Fruit fly (Drosophila melanogaster) whole organism, embryonic: ENCODE measurements around the gene CG6163.
A peak's percentile ranks its signal among the peaks of the same experiment; 100 is the strongest.

Source experiments
- Bteb2 ChIP-seq: fragments of 200-800 bp; sonication (Bioruptor generic); optimal IDR thresholded peaks from 2 replicates; lab custom pipeline; 2016; ENCODE audit warnings: missing biosample characterization, missing genetic modification characterization
- C15 ChIP-seq: fragments of 200-800 bp; sonication (Bioruptor generic); IDR thresholded peaks from 3 replicates; pipeline ENCODE4 v1.3.6; 2022; ENCODE audit warnings: missing biosample characterization, missing genetic modification characterization
- CG10543 ChIP-seq: fragments of 200-800 bp; sonication (Bioruptor generic); optimal IDR thresholded peaks from 3 replicates; lab custom pipeline; 2017; ENCODE audit warnings: missing biosample characterization, mild to moderate bottlenecking, missing genetic modification characterization, moderate library complexity
- CG11504 ChIP-seq: fragments of 200-800 bp; sonication (Bioruptor generic); optimal IDR thresholded peaks from 3 replicates; lab custom pipeline; 2019; ENCODE audit warnings: missing biosample characterization, mild to moderate bottlenecking, missing genetic modification characterization, moderate library complexity
- CG15514 ChIP-seq: fragments of 200-800 bp; sonication (Bioruptor generic); optimal IDR thresholded peaks from 3 replicates; lab custom pipeline; 2017; ENCODE audit warnings: missing biosample characterization, missing genetic modification characterization, mild to moderate bottlenecking, moderate library complexity, missing genetic modification reagents
- CG17359 ChIP-seq: fragments of 200-800 bp; sonication (Bioruptor generic); optimal IDR thresholded peaks from 3 replicates; lab custom pipeline; 2018; ENCODE audit warnings: missing biosample characterization, mild to moderate bottlenecking, missing genetic modification characterization, moderate library complexity
- CG17361 ChIP-seq: fragments of 200-800 bp; sonication (Bioruptor generic); IDR thresholded peaks from 3 replicates; pipeline ENCODE4 v1.3.6; 2022; ENCODE audit warnings: missing biosample characterization, missing genetic modification characterization
- CG2202 ChIP-seq: fragments of 200-800 bp; sonication (Bioruptor generic); optimal IDR thresholded peaks from 2 replicates; lab custom pipeline; 2018; ENCODE audit warnings: missing biosample characterization, mild to moderate bottlenecking, missing genetic modification characterization
- CG2678 ChIP-seq: fragments of 200-800 bp; sonication (Bioruptor generic); optimal IDR thresholded peaks from 3 replicates; lab custom pipeline; 2019; ENCODE audit warnings: missing biosample characterization, mild to moderate bottlenecking, missing genetic modification characterization, moderate library complexity
- CG30020 ChIP-seq: fragments of 200-800 bp; optimal IDR thresholded peaks from 2 replicates; lab custom pipeline; 2019; ENCODE audit warnings: missing biosample characterization, mild to moderate bottlenecking, missing genetic modification characterization, moderate library complexity
- CG31365 ChIP-seq: fragments of 200-800 bp; sonication (Bioruptor generic); optimal IDR thresholded peaks from 2 replicates; lab custom pipeline; 2018; ENCODE audit warnings: missing biosample characterization, mild to moderate bottlenecking, missing genetic modification characterization
- CG3163 ChIP-seq: fragments of 200-800 bp; sonication (Bioruptor generic); optimal IDR thresholded peaks from 3 replicates; lab custom pipeline; 2016; ENCODE audit warnings: missing biosample characterization, missing genetic modification characterization
- CG43689 ChIP-seq: fragments of 200-800 bp; sonication (Bioruptor generic); IDR thresholded peaks from 2 replicates; pipeline ENCODE4 v1.3.6; 2022; ENCODE audit warnings: missing biosample characterization, missing genetic modification characterization
- CG4404 ChIP-seq: fragments of 200-800 bp; sonication (Bioruptor generic); IDR thresholded peaks from 2 replicates; pipeline ENCODE4 v1.3.6; 2022; ENCODE audit warnings: missing biosample characterization, missing genetic modification characterization
- CG4730 ChIP-seq: fragments of 200-800 bp; sonication (Bioruptor generic); IDR thresholded peaks from 2 replicates; pipeline ENCODE4 v1.3.6; 2022; ENCODE audit warnings: missing biosample characterization, missing genetic modification characterization
- CG9727 ChIP-seq: fragments of 200-800 bp; sonication (Bioruptor generic); optimal IDR thresholded peaks from 3 replicates; lab custom pipeline; 2017; ENCODE audit warnings: missing biosample characterization, mild to moderate bottlenecking, missing genetic modification characterization
- D ChIP-seq, 2 experiments: fragments of 200-800 bp in 1 of 2; fragments of >200 bp in 1 of 2; sonication (Bioruptor generic) in 1 of 2; optimal IDR thresholded peaks; 2 replicates in 1 of 2; 3 replicates in 1 of 2; lab custom pipeline; 2017; ENCODE audit warnings: mild to moderate bottlenecking in 1 of 2, missing biosample characterization in 1 of 2, missing genetic modification characterization in 1 of 2, missing genetic modification reagents in 1 of 2
- E2f1 ChIP-seq: fragments of 200-800 bp; sonication (Bioruptor generic); IDR thresholded peaks from 2 replicates; pipeline ENCODE4 v1.3.6; 2022; ENCODE audit warnings: missing biosample characterization, missing genetic modification characterization
- ERR ChIP-seq: fragments of 200-800 bp; sonication (Bioruptor generic); optimal IDR thresholded peaks from 2 replicates; lab custom pipeline; 2016; ENCODE audit warnings: missing biosample characterization, missing genetic modification characterization
- Fer1 ChIP-seq: fragments of 200-800 bp; sonication (Bioruptor generic); optimal IDR thresholded peaks from 2 replicates; lab custom pipeline; 2017; ENCODE audit warnings: missing biosample characterization, mild to moderate bottlenecking, missing genetic modification characterization
- Fer3 ChIP-seq: fragments of 200-800 bp; sonication (Bioruptor generic); optimal IDR thresholded peaks from 2 replicates; lab custom pipeline; 2018; ENCODE audit warnings: missing biosample characterization, mild to moderate bottlenecking, missing genetic modification characterization, moderate library complexity
- Gug ChIP-seq: fragments of 200-800 bp; sonication (Bioruptor generic); IDR thresholded peaks from 4 replicates; pipeline ENCODE4 v1.3.6; 2022; ENCODE audit warnings: missing biosample characterization, missing genetic modification characterization
- HLH54F ChIP-seq: fragments of 200-800 bp; sonication (Bioruptor generic); optimal IDR thresholded peaks from 3 replicates; lab custom pipeline; 2016; ENCODE audit warnings: missing biosample characterization, missing genetic modification characterization
- Hmx ChIP-seq: fragments of 200-800 bp; sonication (Bioruptor generic); optimal IDR thresholded peaks from 2 replicates; lab custom pipeline; 2016; ENCODE audit warnings: missing biosample characterization, missing genetic modification characterization
- Hr78 ChIP-seq, 2 experiments: fragments of 200-800 bp in 1 of 2; fragments of >200 bp in 1 of 2; sonication (Bioruptor generic) in 1 of 2; optimal IDR thresholded peaks; 2 replicates each; lab custom pipeline; 2017 to 2019; ENCODE audit warnings: missing biosample characterization in 2 of 2, missing genetic modification characterization in 2 of 2, mild to moderate bottlenecking in 1 of 2, moderate library complexity in 1 of 2
- MESR4 ChIP-seq: fragments of 200-800 bp; sonication (Bioruptor generic); optimal IDR thresholded peaks from 2 replicates; lab custom pipeline; 2018; ENCODE audit warnings: missing biosample characterization, mild to moderate bottlenecking, missing genetic modification characterization, moderate library complexity
- Med ChIP-seq: fragments of 200-800 bp; sonication (Bioruptor generic); peaks from one replicate; lab custom pipeline; 2016; ENCODE audit warnings: missing biosample characterization, missing genetic modification characterization, mild to moderate bottlenecking, inconsistent platforms, moderate library complexity
- Nf-YA ChIP-seq: fragments of 200-800 bp; sonication (Bioruptor generic); IDR thresholded peaks from 2 replicates; pipeline ENCODE4 v1.3.6; 2022; ENCODE audit warnings: missing biosample characterization, missing genetic modification characterization
- Ravus ChIP-seq: fragments of 200-800 bp; sonication (Bioruptor generic); IDR thresholded peaks from 2 replicates; pipeline ENCODE4 v1.3.6; 2022; ENCODE audit warnings: missing biosample characterization, missing genetic modification characterization
- Rx ChIP-seq: fragments of 200-800 bp; sonication (Bioruptor generic); IDR thresholded peaks from 2 replicates; pipeline ENCODE4 v1.3.6; 2022; ENCODE audit warnings: missing biosample characterization, missing genetic modification characterization
- Sox102F ChIP-seq: fragments of 200-800 bp; sonication (Bioruptor generic); optimal IDR thresholded peaks from 2 replicates; lab custom pipeline; 2018; ENCODE audit warnings: missing biosample characterization, mild to moderate bottlenecking, missing genetic modification characterization, moderate library complexity
- Spps ChIP-seq: fragments of 200-800 bp; sonication (Bioruptor generic); optimal IDR thresholded peaks from 2 replicates; lab custom pipeline; 2018; ENCODE audit warnings: missing biosample characterization, mild to moderate bottlenecking, missing genetic modification characterization
- ato ChIP-seq: fragments of 200-800 bp; sonication (Bioruptor generic); IDR thresholded peaks from 2 replicates; pipeline ENCODE4 v1.3.6; 2022; ENCODE audit warnings: missing biosample characterization, missing genetic modification characterization; ENCODE audit not compliant: partially characterized antibody
- az2 ChIP-seq: fragments of 200-800 bp; sonication (Bioruptor generic); optimal IDR thresholded peaks from 3 replicates; lab custom pipeline; 2016; ENCODE audit warnings: missing biosample characterization, missing genetic modification characterization
- cad ChIP-seq: fragments of >200 bp; optimal IDR thresholded peaks from 2 replicates; lab custom pipeline; 2017; ENCODE audit warnings: missing biosample characterization, missing genetic modification characterization
- dati ChIP-seq: fragments of 200-800 bp; sonication (Bioruptor generic); IDR thresholded peaks from 2 replicates; pipeline ENCODE4 v1.3.6; 2022; ENCODE audit warnings: missing biosample characterization, missing genetic modification characterization
- gsb ChIP-seq: fragments of 200-800 bp; sonication (Bioruptor generic); IDR thresholded peaks from 2 replicates; pipeline ENCODE4 v1.3.6; 2022; ENCODE audit warnings: missing biosample characterization, missing genetic modification characterization
- hth ChIP-seq: fragments of >200 bp; optimal IDR thresholded peaks from 2 replicates; lab custom pipeline; 2017; ENCODE audit warnings: inconsistent platforms
- lola ChIP-seq, 3 experiments: fragments of >200 bp in 2 of 3; fragments of 200-800 bp in 1 of 3; sonication (Bioruptor generic) in 1 of 3; optimal IDR thresholded peaks; 2 replicates each; lab custom pipeline; 2017 to 2019; ENCODE audit warnings: missing biosample characterization in 3 of 3, missing genetic modification characterization in 3 of 3, mild to moderate bottlenecking in 1 of 3, moderate library complexity in 1 of 3
- mirr ChIP-seq: fragments of 200-800 bp; sonication (Bioruptor generic); optimal IDR thresholded peaks from 3 replicates; lab custom pipeline; 2018; ENCODE audit warnings: missing biosample characterization, mild to moderate bottlenecking, missing genetic modification characterization
- pfk ChIP-seq: fragments of 200-800 bp; sonication (Bioruptor generic); optimal IDR thresholded peaks from 2 replicates; lab custom pipeline; 2018; ENCODE audit warnings: missing biosample characterization, mild to moderate bottlenecking, missing genetic modification characterization, moderate library complexity
- sens-2 ChIP-seq: fragments of 200-800 bp; sonication (Bioruptor generic); IDR thresholded peaks from 2 replicates; pipeline ENCODE4 v1.3.6; 2022; ENCODE audit warnings: missing biosample characterization, missing genetic modification characterization
- sima ChIP-seq: fragments of 200-800 bp; sonication (Bioruptor generic); optimal IDR thresholded peaks from 2 replicates; lab custom pipeline; 2016; ENCODE audit warnings: missing biosample characterization, missing genetic modification characterization
- so ChIP-seq: fragments of 200-800 bp; sonication (Bioruptor generic); IDR thresholded peaks from 3 replicates; pipeline ENCODE4 v1.3.6; 2022; ENCODE audit warnings: missing biosample characterization, missing genetic modification characterization
- sug ChIP-seq: fragments of 200-800 bp; optimal IDR thresholded peaks from 2 replicates; lab custom pipeline; 2019; ENCODE audit warnings: missing biosample characterization, mild to moderate bottlenecking, missing genetic modification characterization, moderate library complexity
- tap ChIP-seq: fragments of 200-800 bp; optimal IDR thresholded peaks from 3 replicates; lab custom pipeline; 2019; ENCODE audit warnings: missing biosample characterization, mild to moderate bottlenecking, missing genetic modification characterization, moderate library complexity
- tio ChIP-seq: fragments of 200-800 bp; sonication (Bioruptor generic); optimal IDR thresholded peaks from 2 replicates; lab custom pipeline; 2017; ENCODE audit warnings: missing biosample characterization, missing genetic modification characterization, inconsistent platforms
- tna ChIP-seq: fragments of 200-800 bp; sonication (Bioruptor generic); IDR thresholded peaks from 2 replicates; pipeline ENCODE4 v1.3.6; 2022; ENCODE audit warnings: missing biosample characterization, missing genetic modification characterization; ENCODE audit not compliant: partially characterized antibody
- z ChIP-seq: fragments of 200-800 bp; sonication (Bioruptor generic); IDR thresholded peaks from 3 replicates; pipeline ENCODE4 v1.3.6; 2022; ENCODE audit warnings: missing biosample characterization, missing genetic modification characterization

Gene CG6163

DNA sequence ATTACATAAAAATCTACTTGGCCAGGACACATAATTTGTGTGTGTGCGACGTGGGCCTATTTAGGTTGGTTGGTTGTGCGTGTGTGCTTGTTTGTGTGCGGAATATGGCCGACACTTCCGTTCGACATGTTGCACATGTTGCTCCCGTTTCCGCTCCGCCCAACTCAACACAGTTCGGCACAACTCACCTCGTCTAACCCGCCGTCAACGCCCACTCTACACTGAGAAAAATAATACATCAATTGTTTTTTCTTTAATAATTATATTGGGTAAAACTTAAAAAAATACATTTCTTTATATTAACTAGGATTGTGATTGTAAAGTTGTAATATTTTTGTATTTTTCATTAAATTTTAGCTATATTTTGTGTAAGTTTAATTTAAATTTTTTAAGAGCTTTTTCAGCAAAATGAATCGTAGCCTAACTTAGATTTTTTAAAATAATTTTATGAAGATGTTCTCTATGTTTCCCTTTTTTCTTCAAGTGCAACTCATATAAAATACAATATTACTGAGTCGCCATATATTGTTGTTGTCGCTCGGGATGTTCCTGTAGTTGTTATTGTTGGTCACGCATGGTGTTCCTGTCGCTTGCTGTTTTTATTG lies 33.9 kb upstream of the CG6163 start (continued):
- no peak for TF ChIP-seq tna (GFP tag; lab: Robert Waterston, UW)
- TF ChIP-seq CG30020 (tag; lab: Kevin White, UChicago) = no peak
- TF ChIP-seq CG17361 = peak; percentile 79
- TF ChIP-seq Hr78 (GFP tag; optimal IDR thresholded peaks at IDR 0.05; lab: Kevin White, UChicago) = peak in 1 of 2 experiments; percentile 21
- no peak for TF ChIP-seq z (GFP tag; lab: Robert Waterston, UW)
- TF ChIP-seq CG2202 (tag; lab: Kevin White, UChicago) = no peak
- no peak for TF ChIP-seq Bteb2 (GFP tag; lab: Kevin White, UChicago)
- peak; percentile 51 for TF ChIP-seq Fer1
- TF ChIP-seq CG3163 (GFP tag; lab: Kevin White, UChicago) = no peak
- TF ChIP-seq D (optimal IDR thresholded peaks at IDR 0.05; lab: Kevin White, UChicago) = no peak
- peak; percentile 59 for TF ChIP-seq D (GFP tag; optimal IDR thresholded peaks at IDR 0.05; lab: Kevin White, UChicago)
- TF ChIP-seq CG4730 (GFP tag; lab: Robert Waterston, UW) = 0 out of 2 replicates have a peak, but pooled peaks have one; percentile 17
- peak in 1 of 3 experiments; percentile 65 for TF ChIP-seq lola (GFP tag; optimal IDR thresholded peaks at IDR 0.05; lab: Kevin White, UChicago)
- TF ChIP-seq MESR4 (GFP tag; lab: Kevin White, UChicago) = no peak
- peak; percentile 28; the same call in 1 of the 2 replicates for TF ChIP-seq E2f1 (GFP tag; lab: Robert Waterston, UW)
- TF ChIP-seq sug (tag; lab: Kevin White, UChicago) = no peak
- TF ChIP-seq sima = no peak
- TF ChIP-seq CG17359 (tag; lab: Kevin White, UChicago) = peak; percentile 56
- TF ChIP-seq so = peak; percentile 28; the same call in 1 of the 3 replicates
- TF ChIP-seq Ravus (GFP tag; lab: Robert Waterston, UW) = no peak
- TF ChIP-seq Spps (tag; lab: Kevin White, UChicago) = peak; percentile 36
- TF ChIP-seq tap = peak; percentile 1
- TF ChIP-seq Sox102F (GFP tag; lab: Kevin White, UChicago) = peak; percentile 67
- TF ChIP-seq CG10543 (GFP tag; lab: Kevin White, UChicago) = no peak
- no peak for TF ChIP-seq gsb

dm6 chr3L:11397093-11397592 lies 32.5 kb upstream of the CG6163 start, which contains the start of gene CG44362:
Gene CG44362, plus strand, starts transcription at chr3L:11397542.
- peak; percentile 22 for TF ChIP-seq CG9727 (GFP tag; lab: Kevin White, UChicago)
- no peak for TF ChIP-seq sens-2 (GFP tag; lab: Robert Waterston, UW)
- TF ChIP-seq tio (GFP tag; lab: Kevin White, UChicago) = no peak
- no peak for TF ChIP-seq CG31365 (tag; lab: Kevin White, UChicago)
- TF ChIP-seq cad (GFP tag; lab: Kevin White, UChicago) = no peak
- TF ChIP-seq mirr (GFP tag; lab: Kevin White, UChicago) = no peak
- no peak for TF ChIP-seq az2
- no peak for TF ChIP-seq D (optimal IDR thresholded peaks at IDR 0.05; lab: Kevin White, UChicago)
- peak; percentile 3 for TF ChIP-seq D (GFP tag; optimal IDR thresholded peaks at IDR 0.05; lab: Kevin White, UChicago)
- no peak for TF ChIP-seq CG43689
- TF ChIP-seq CG2678 (tag; lab: Kevin White, UChicago) = peak; percentile 21
- TF ChIP-seq HLH54F (GFP tag; lab: Kevin White, UChicago) = no peak
- peak; percentile 23 for TF ChIP-seq CG15514 (GFP tag; lab: Kevin White, UChicago)
- no peak for TF ChIP-seq CG4404 (GFP tag; lab: Robert Waterston, UW)
- TF ChIP-seq Nf-YA (GFP tag; lab: Robert Waterston, UW) = no peak
- no peak for TF ChIP-seq dati (GFP tag; lab: Robert Waterston, UW)
- TF ChIP-seq pfk (GFP tag; lab: Kevin White, UChicago) = no peak
- TF ChIP-seq Gug = no peak
- peak; percentile 32 for TF ChIP-seq Fer3
- no peak for TF ChIP-seq hth
- no peak for TF ChIP-seq ato (GFP tag; lab: Robert Waterston, UW)
- peak; percentile 49 for TF ChIP-seq Med
- TF ChIP-seq ERR (GFP tag; lab: Kevin White, UChicago) = no peak
- TF ChIP-seq Rx (GFP tag; lab: Robert Waterston, UW) = no peak
- peak; percentile 33 for TF ChIP-seq CG11504 (tag; lab: Kevin White, UChicago)
- TF ChIP-seq C15 = no peak
- no peak for TF ChIP-seq Hmx
